Worm (Caenorhabditis elegans) whole organism, late embryonic: ENCODE results near the gene T24E12.11.

Source experiments
- C38D4.7 ChIP-seq: fragments of 200-800 bp; sonication (Bioruptor generic); optimal IDR thresholded peaks from 2 replicates; lab custom pipeline; 2018; ENCODE audit warnings: mild to moderate bottlenecking, missing genetic modification characterization, moderate library complexity, missing compliant biosample characterization
- K02D7.2 ChIP-seq: sonication (generic microtip); optimal IDR thresholded peaks from 2 replicates; lab custom pipeline; 2017; ENCODE audit warnings: mild to moderate bottlenecking, missing genetic modification characterization, missing compliant biosample characterization
- T23F11.4 ChIP-seq: fragments of 200-800 bp; sonication (Bioruptor generic); optimal IDR thresholded peaks from 2 replicates; lab custom pipeline; 2018; ENCODE audit warnings: mild to moderate bottlenecking, missing genetic modification characterization, missing compliant biosample characterization
- ahr-1 ChIP-seq: sonication (generic microtip); optimal IDR thresholded peaks from 2 replicates; lab custom pipeline; 2016; ENCODE audit warnings: missing genetic modification characterization, missing compliant biosample characterization
- ceh-19 ChIP-seq: fragments of 200-800 bp; sonication (Bioruptor generic); optimal IDR thresholded peaks from 2 replicates; lab custom pipeline; 2018; ENCODE audit warnings: mild to moderate bottlenecking, missing genetic modification characterization, missing compliant biosample characterization
- ceh-2 ChIP-seq: sonication (generic microtip); optimal IDR thresholded peaks from 2 replicates; lab custom pipeline; 2016; ENCODE audit warnings: missing genotype, missing genetic modification characterization, missing compliant biosample characterization
- ceh-22 ChIP-seq: sonication (generic microtip); optimal IDR thresholded peaks from 2 replicates; lab custom pipeline; 2017; ENCODE audit warnings: missing biosample characterization, missing genetic modification characterization
- ceh-34 ChIP-seq: sonication (generic microtip); optimal IDR thresholded peaks from 2 replicates; lab custom pipeline; 2016; ENCODE audit warnings: mild to moderate bottlenecking, missing genetic modification characterization, missing compliant biosample characterization
- ceh-45 ChIP-seq: fragments of 200-800 bp; sonication (Bioruptor generic); IDR thresholded peaks from 2 replicates; pipeline ENCODE4 v1.3.6; 2022; ENCODE audit warnings: missing genetic modification reagents, missing genetic modification characterization, missing compliant biosample characterization
- ceh-48 ChIP-seq: sonication (generic microtip); optimal IDR thresholded peaks from 2 replicates; lab custom pipeline; 2016; ENCODE audit warnings: missing genetic modification characterization, inconsistent platforms, missing compliant biosample characterization
- ceh-9 ChIP-seq: sonication (generic microtip); optimal IDR thresholded peaks from 2 replicates; lab custom pipeline; 2016; ENCODE audit warnings: mild to moderate bottlenecking, missing genetic modification characterization, inconsistent platforms, missing compliant biosample characterization
- eyg-1 ChIP-seq: sonication (generic microtip); optimal IDR thresholded peaks from 2 replicates; lab custom pipeline; 2016; ENCODE audit warnings: missing genotype, missing genetic modification characterization, missing compliant biosample characterization
- fkh-10 ChIP-seq: fragments of 150-350 bp; optimal IDR thresholded peaks from 2 replicates; lab custom pipeline; 2014; ENCODE audit warnings: missing biosample characterization, missing genetic modification reagents, missing genetic modification characterization
- hlh-15 ChIP-seq: sonication (generic microtip); optimal IDR thresholded peaks from 2 replicates; lab custom pipeline; 2016; ENCODE audit warnings: missing genetic modification characterization, missing compliant biosample characterization
- hlh-30 ChIP-seq: sonication (generic microtip); optimal IDR thresholded peaks from 2 replicates; lab custom pipeline; 2017; ENCODE audit warnings: antibody characterized with exemption, missing genetic modification characterization, missing compliant biosample characterization; ENCODE audit not compliant: insufficient read depth
- hlh-6 ChIP-seq: sonication (generic microtip); optimal IDR thresholded peaks from 2 replicates; lab custom pipeline; 2016; ENCODE audit warnings: missing genotype, missing genetic modification characterization, missing compliant biosample characterization
- hlh-8 ChIP-seq: sonication (generic microtip); optimal IDR thresholded peaks from 2 replicates; lab custom pipeline; 2016; ENCODE audit warnings: missing genotype, missing genetic modification characterization, missing compliant biosample characterization
- madf-2 ChIP-seq: sonication (generic microtip); optimal IDR thresholded peaks from 2 replicates; lab custom pipeline; 2017; ENCODE audit warnings: missing genetic modification characterization, missing compliant biosample characterization
- mec-3 ChIP-seq: sonication (generic microtip); optimal IDR thresholded peaks from 2 replicates; lab custom pipeline; 2016; ENCODE audit warnings: borderline replicate concordance, missing genetic modification characterization, missing compliant biosample characterization
- nfya-1 ChIP-seq: sonication (generic microtip); optimal IDR thresholded peaks from 2 replicates; lab custom pipeline; 2017; ENCODE audit warnings: missing genetic modification characterization, mild to moderate bottlenecking, missing compliant biosample characterization, antibody characterized with exemption, moderate library complexity
- nhr-11 ChIP-seq: fragments of 150-350 bp; optimal IDR thresholded peaks from 2 replicates; lab custom pipeline; 2014; ENCODE audit warnings: missing biosample characterization, missing genetic modification characterization
- npax-4 ChIP-seq: sonication (generic microtip); optimal IDR thresholded peaks from 2 replicates; lab custom pipeline; 2016; ENCODE audit warnings: missing genetic modification characterization, missing compliant biosample characterization
- odd-2 ChIP-seq: sonication (generic microtip); optimal IDR thresholded peaks from 2 replicates; lab custom pipeline; 2017; ENCODE audit warnings: antibody characterized with exemption, mild to moderate bottlenecking, missing genetic modification characterization, missing compliant biosample characterization
- pag-3 ChIP-seq: sonication (generic microtip); optimal IDR thresholded peaks from 2 replicates; lab custom pipeline; 2016; ENCODE audit warnings: missing compliant biosample characterization, missing genetic modification characterization, borderline replicate concordance
- pat-9 ChIP-seq: fragments of 200-800 bp; sonication (Bioruptor generic); optimal IDR thresholded peaks from 2 replicates; lab custom pipeline; 2018; ENCODE audit warnings: mild to moderate bottlenecking, missing genetic modification characterization, moderate library complexity, missing compliant biosample characterization
- pax-1 ChIP-seq: fragments of 150-350 bp; optimal IDR thresholded peaks from 2 replicates; lab custom pipeline; 2014; ENCODE audit warnings: missing biosample characterization, missing genetic modification characterization
- pha-2 ChIP-seq: sonication (generic microtip); optimal IDR thresholded peaks from 2 replicates; lab custom pipeline; 2017; ENCODE audit warnings: mild to moderate bottlenecking, missing genetic modification characterization, missing compliant biosample characterization
- pros-1 ChIP-seq: fragments of 150-350 bp; optimal IDR thresholded peaks from 2 replicates; lab custom pipeline; 2014; ENCODE audit warnings: missing biosample characterization, missing genetic modification reagents, missing genetic modification characterization
- sox-2 ChIP-seq: fragments of 200-800 bp; sonication (Bioruptor generic); IDR thresholded peaks from 2 replicates; pipeline ENCODE4 v1.3.6; 2022; ENCODE audit warnings: missing genetic modification reagents, missing genetic modification characterization, missing compliant biosample characterization
- sox-4 ChIP-seq: sonication (generic microtip); optimal IDR thresholded peaks from 2 replicates; lab custom pipeline; 2017; ENCODE audit warnings: mild to moderate bottlenecking, missing genetic modification characterization, inconsistent platforms, missing compliant biosample characterization
- syd-9 ChIP-seq: sonication (generic microtip); optimal IDR thresholded peaks from 2 replicates; lab custom pipeline; 2016; ENCODE audit warnings: mild to moderate bottlenecking, missing genetic modification characterization, moderate library complexity, missing compliant biosample characterization
- tbx-2 ChIP-seq: sonication (generic microtip); optimal IDR thresholded peaks from 2 replicates; lab custom pipeline; 2016; ENCODE audit warnings: missing genetic modification characterization, missing compliant biosample characterization
- ttx-3 ChIP-seq: sonication (generic microtip); optimal IDR thresholded peaks from 2 replicates; lab custom pipeline; 2016; ENCODE audit warnings: missing genetic modification reagents, missing genetic modification characterization, missing compliant biosample characterization
- unc-3 ChIP-seq, 2 experiments: fragments of 200-800 bp in 1 of 2; sonication (Bioruptor generic) in 1 of 2; sonication (generic microtip) in 1 of 2; conservative IDR thresholded peaks in 1 of 2; optimal IDR thresholded peaks in 1 of 2; 2 replicates each; pipeline versions ENCODE4 v1.3.6 to Lab custom; 2016 to 2022; ENCODE audit warnings: missing compliant biosample characterization in 2 of 2, missing genetic modification characterization in 2 of 2, missing genetic modification reagents in 1 of 2
- unc-55 ChIP-seq: sonication (generic microtip); optimal IDR thresholded peaks from 2 replicates; lab custom pipeline; 2017; ENCODE audit warnings: missing biosample characterization, missing genetic modification reagents, missing genetic modification characterization
- unc-86 ChIP-seq: sonication (generic microtip); optimal IDR thresholded peaks from 2 replicates; lab custom pipeline; 2016; ENCODE audit warnings: missing genetic modification characterization, missing compliant biosample characterization
- ztf-16 ChIP-seq: sonication (generic microtip); optimal IDR thresholded peaks from 2 replicates; lab custom pipeline; 2017; ENCODE audit warnings: missing genetic modification characterization, missing compliant biosample characterization

Gene T24E12.11

ce11 chrII:3773130-3773529 is 6.2 kb downstream of the T24E12.11 start, which contains the start of gene T24E12.10:
T24E12.10 (minus strand) TSS chrII:3773230.
- TF ChIP-seq unc-86, result no peak
- TF ChIP-seq pha-2, result no peak
- no peak for TF ChIP-seq ceh-2 (tag; lab: Kevin White, UChicago)
- TF ChIP-seq tbx-2, result no peak
- no peak for TF ChIP-seq ceh-19 (GFP tag; lab: Kevin White, UChicago)
- no peak for TF ChIP-seq ztf-16
- TF ChIP-seq unc-55 (GFP tag; lab: Kevin White, UChicago), result no peak
- no peak for TF ChIP-seq hlh-8 (tag; lab: Kevin White, UChicago)
- TF ChIP-seq pax-1 (tag; lab: Kevin White, UChicago), result no peak
- no peak for TF ChIP-seq fkh-10
- no peak for TF ChIP-seq hlh-30 (tag; lab: Kevin White, UChicago)
- no peak for TF ChIP-seq nfya-1 (tag; lab: Kevin White, UChicago)
- TF ChIP-seq C38D4.7 (GFP tag; lab: Kevin White, UChicago), result no peak
- no peak for TF ChIP-seq ceh-9 (tag; lab: Kevin White, UChicago)
- TF ChIP-seq ceh-22, result no peak
- TF ChIP-seq pag-3, result no peak
- no peak for TF ChIP-seq sox-2 (GFP tag; lab: Robert Waterston, UW)
- TF ChIP-seq, all 69 proteins: peak for 0

- TF ChIP-seq tbx-2 (no peak), eyg-1 (tag; lab: Kevin White, UChicago) (no peak), pros-1 (tag; lab: Kevin White, UChicago) (no peak), pax-1 (tag; lab: Kevin White, UChicago) (no peak), sox-4 (no peak), nfya-1 (tag; lab: Kevin White, UChicago) (no peak), ttx-3 (tag; lab: Kevin White, UChicago) (no peak), ceh-45 (GFP tag; lab: Robert Waterston, UW) (no peak), hlh-15 (tag; lab: Kevin White, UChicago) (no peak), syd-9 (tag; lab: Kevin White, UChicago) (no peak), nhr-11 (no peak), ahr-1 (tag; lab: Kevin White, UChicago) (no peak), ceh-48 (tag; lab: Kevin White, UChicago) (no peak), mec-3 (tag; lab: Kevin White, UChicago) (no peak), hlh-6 (tag; lab: Kevin White, UChicago) (no peak), pha-2 (no peak), ceh-34 (tag; lab: Kevin White, UChicago) (no peak)
- TF ChIP-seq, all 69 proteins: peak for 0
These were observed 7.7 kb downstream of the T24E12.11 start for ce11 chrII:3771640-3772039.

ce11 chrII:3764486-3764885 is 14.9 kb downstream of the T24E12.11 start, which contains the start of gene srx-112:
srx-112 (minus strand) TSS chrII:3764586.
- TF ChIP-seq ceh-48 (tag; lab: Kevin White, UChicago) (no peak), npax-4 (tag; lab: Kevin White, UChicago) (no peak), pat-9 (tag; lab: Kevin White, UChicago) (no peak), unc-3 (GFP tag; conservative IDR thresholded peaks at IDR 0.05; lab: Robert Waterston, UW) (no peak), unc-3 (tag; optimal IDR thresholded peaks at IDR 0.05; lab: Kevin White, UChicago) (no peak), hlh-15 (tag; lab: Kevin White, UChicago) (no peak), madf-2 (tag; lab: Kevin White, UChicago) (no peak), odd-2 (tag; lab: Kevin White, UChicago) (no peak), K02D7.2 (tag; lab: Kevin White, UChicago) (no peak), pros-1 (tag; lab: Kevin White, UChicago) (no peak), T23F11.4 (no peak)
